Fruit fly (Drosophila melanogaster) whole organism, embryonic: Measurements from ENCODE around the gene Ran-like.

Experiments
- CG10209 ChIP-seq: fragments of 200-800 bp; sonication (Bioruptor generic); optimal IDR thresholded peaks from 3 replicates; lab custom pipeline; 2017; ENCODE audit warnings: missing biosample characterization, mild to moderate bottlenecking, missing genetic modification characterization, missing genetic modification reagents
- CG10431 ChIP-seq: fragments of 200-800 bp; sonication (Bioruptor generic); optimal IDR thresholded peaks from 3 replicates; lab custom pipeline; 2018; ENCODE audit warnings: missing biosample characterization, mild to moderate bottlenecking, missing genetic modification characterization
- CG11398 ChIP-seq: fragments of 200-800 bp; sonication (Bioruptor generic); optimal IDR thresholded peaks from 2 replicates; lab custom pipeline; 2016; ENCODE audit warnings: missing biosample characterization, missing genetic modification characterization
- CG12104 ChIP-seq: fragments of 200-800 bp; sonication (Bioruptor generic); optimal IDR thresholded peaks from 3 replicates; lab custom pipeline; 2016; ENCODE audit warnings: missing biosample characterization, missing genetic modification characterization
- CG12659 ChIP-seq: fragments of 200-800 bp; sonication (Bioruptor generic); optimal IDR thresholded peaks from 3 replicates; lab custom pipeline; 2017; ENCODE audit warnings: mild to moderate bottlenecking, missing biosample characterization, missing genetic modification reagents, missing genetic modification characterization
- CG13424 ChIP-seq: fragments of 200-800 bp; sonication (Bioruptor generic); optimal IDR thresholded peaks from 2 replicates; lab custom pipeline; 2019; ENCODE audit warnings: missing biosample characterization, mild to moderate bottlenecking, missing genetic modification characterization, moderate library complexity
- CG13894 ChIP-seq: fragments of 200-800 bp; sonication (Bioruptor generic); optimal IDR thresholded peaks from 3 replicates; lab custom pipeline; 2018; ENCODE audit warnings: missing biosample characterization, mild to moderate bottlenecking, missing genetic modification characterization, moderate library complexity
- CG15514 ChIP-seq: fragments of 200-800 bp; sonication (Bioruptor generic); optimal IDR thresholded peaks from 3 replicates; lab custom pipeline; 2017; ENCODE audit warnings: missing biosample characterization, missing genetic modification characterization, mild to moderate bottlenecking, moderate library complexity, missing genetic modification reagents
- CG15601 ChIP-seq: fragments of 200-800 bp; sonication (Bioruptor generic); optimal IDR thresholded peaks from 3 replicates; lab custom pipeline; 2019; ENCODE audit warnings: missing biosample characterization, mild to moderate bottlenecking, missing genetic modification characterization, moderate library complexity
- CG1603 ChIP-seq: fragments of 200-800 bp; sonication (Bioruptor generic); optimal IDR thresholded peaks from 2 replicates; lab custom pipeline; 2019; ENCODE audit warnings: missing biosample characterization, mild to moderate bottlenecking, missing genetic modification characterization, moderate library complexity
- CG17361 ChIP-seq: fragments of 200-800 bp; sonication (Bioruptor generic); IDR thresholded peaks from 3 replicates; pipeline ENCODE4 v1.3.6; 2022; ENCODE audit warnings: missing biosample characterization, missing genetic modification characterization
- CG2199 ChIP-seq: fragments of 200-800 bp; sonication (Bioruptor generic); IDR thresholded peaks from 3 replicates; pipeline ENCODE4 v1.3.6; 2022; ENCODE audit warnings: missing biosample characterization, missing genetic modification characterization
- CG31441 ChIP-seq: fragments of 200-800 bp; sonication (Bioruptor generic); IDR thresholded peaks from 2 replicates; pipeline ENCODE4 v1.3.6; 2022; ENCODE audit warnings: missing biosample characterization, missing genetic modification characterization
- CG34376 ChIP-seq: fragments of 200-800 bp; sonication (Bioruptor generic); optimal IDR thresholded peaks from 2 replicates; lab custom pipeline; 2018; ENCODE audit warnings: missing biosample characterization, mild to moderate bottlenecking, missing genetic modification characterization
- CG4404 ChIP-seq: fragments of 200-800 bp; sonication (Bioruptor generic); IDR thresholded peaks from 2 replicates; pipeline ENCODE4 v1.3.6; 2022; ENCODE audit warnings: missing biosample characterization, missing genetic modification characterization
- CG4854 ChIP-seq: fragments of 200-800 bp; sonication (Bioruptor generic); optimal IDR thresholded peaks from 2 replicates; lab custom pipeline; 2016; ENCODE audit warnings: missing biosample characterization, missing genetic modification characterization, inconsistent platforms
- CG8290 ChIP-seq, 3 experiments: fragments of 200-800 bp; sonication (Bioruptor generic); optimal IDR thresholded peaks; 2 replicates each; lab custom pipeline; 2016 to 2019; ENCODE audit warnings: missing biosample characterization in 3 of 3, missing genetic modification characterization in 3 of 3, mild to moderate bottlenecking in 2 of 3, moderate library complexity in 1 of 3
- CG8924 ChIP-seq: fragments of 200-800 bp; optimal IDR thresholded peaks from 3 replicates; lab custom pipeline; 2019; ENCODE audit warnings: missing biosample characterization, mild to moderate bottlenecking, missing genetic modification characterization, moderate library complexity
- CG9727 ChIP-seq: fragments of 200-800 bp; sonication (Bioruptor generic); optimal IDR thresholded peaks from 3 replicates; lab custom pipeline; 2017; ENCODE audit warnings: missing biosample characterization, mild to moderate bottlenecking, missing genetic modification characterization
- Elba2 ChIP-seq: fragments of 200-800 bp; sonication (Bioruptor generic); optimal IDR thresholded peaks from 3 replicates; lab custom pipeline; 2016; ENCODE audit warnings: missing biosample characterization, missing genetic modification characterization
- HmgD ChIP-seq: fragments of 200-800 bp; sonication (Bioruptor generic); optimal IDR thresholded peaks from 3 replicates; lab custom pipeline; 2016; ENCODE audit warnings: missing biosample characterization, missing genetic modification characterization
- Med ChIP-seq: fragments of 200-800 bp; sonication (Bioruptor generic); peaks from one replicate; lab custom pipeline; 2016; ENCODE audit warnings: missing biosample characterization, missing genetic modification characterization, mild to moderate bottlenecking, inconsistent platforms, moderate library complexity
- Myb ChIP-seq: fragments of 200-800 bp; sonication (Bioruptor generic); optimal IDR thresholded peaks from 2 replicates; lab custom pipeline; 2016; ENCODE audit warnings: missing biosample characterization, missing genetic modification characterization
- Neu2 ChIP-seq: fragments of 200-800 bp; sonication (Bioruptor generic); optimal IDR thresholded peaks from 3 replicates; lab custom pipeline; 2016; ENCODE audit warnings: missing biosample characterization, missing genetic modification characterization, borderline replicate concordance
- Opbp ChIP-seq: fragments of 200-800 bp; sonication (Bioruptor generic); IDR thresholded peaks from 3 replicates; pipeline ENCODE4 v1.3.6; 2022; ENCODE audit warnings: missing biosample characterization, missing genetic modification characterization; ENCODE audit not compliant: partially characterized antibody
- Optix ChIP-seq: fragments of 200-800 bp; sonication (Bioruptor generic); IDR thresholded peaks from 3 replicates; pipeline ENCODE4 v1.3.6; 2022; ENCODE audit warnings: missing biosample characterization, missing genetic modification characterization
- Ravus ChIP-seq: fragments of 200-800 bp; sonication (Bioruptor generic); IDR thresholded peaks from 2 replicates; pipeline ENCODE4 v1.3.6; 2022; ENCODE audit warnings: missing biosample characterization, missing genetic modification characterization
- Six4 ChIP-seq: fragments of 200-800 bp; sonication (Bioruptor generic); optimal IDR thresholded peaks from 2 replicates; lab custom pipeline; 2016; ENCODE audit warnings: missing biosample characterization, missing genetic modification characterization
- Stat92E ChIP-seq, 3 experiments: fragments of >200 bp in 2 of 3; fragments of 200-800 bp in 1 of 3; sonication (Bioruptor generic) in 1 of 3; optimal IDR thresholded peaks; 2 replicates each; lab custom pipeline; 2017 to 2019; ENCODE audit warnings: missing biosample characterization in 3 of 3, missing genetic modification characterization in 3 of 3, mild to moderate bottlenecking in 1 of 3, moderate library complexity in 1 of 3
- al ChIP-seq: fragments of 200-800 bp; sonication (Bioruptor generic); IDR thresholded peaks from 2 replicates; pipeline ENCODE4 v1.3.6; 2022; ENCODE audit warnings: missing biosample characterization, missing genetic modification characterization
- az2 ChIP-seq: fragments of 200-800 bp; sonication (Bioruptor generic); optimal IDR thresholded peaks from 3 replicates; lab custom pipeline; 2016; ENCODE audit warnings: missing biosample characterization, missing genetic modification characterization
- bowl ChIP-seq: fragments of 200-800 bp; sonication (Bioruptor generic); IDR thresholded peaks from 2 replicates; pipeline ENCODE4 v1.3.6; 2022; ENCODE audit warnings: missing biosample characterization, missing genetic modification characterization
- cas ChIP-seq: fragments of 200-800 bp; sonication (Bioruptor generic); IDR thresholded peaks from 2 replicates; pipeline ENCODE4 v1.3.6; 2022; ENCODE audit warnings: missing biosample characterization, missing genetic modification characterization
- emc ChIP-seq: fragments of 200-800 bp; sonication (Bioruptor generic); optimal IDR thresholded peaks from 2 replicates; lab custom pipeline; 2016; ENCODE audit warnings: missing biosample characterization, missing genetic modification characterization
- exex ChIP-seq: fragments of 200-800 bp; sonication (Bioruptor generic); optimal IDR thresholded peaks from 4 replicates; lab custom pipeline; 2018; ENCODE audit warnings: missing biosample characterization, mild to moderate bottlenecking, missing genetic modification characterization, moderate library complexity
- gro ChIP-seq: fragments of 200-800 bp; sonication (Bioruptor generic); optimal IDR thresholded peaks from 2 replicates; lab custom pipeline; 2016; ENCODE audit warnings: missing biosample characterization, missing genetic modification characterization
- hb ChIP-seq: fragments of 200-800 bp; sonication (Bioruptor generic); IDR thresholded peaks from 3 replicates; pipeline ENCODE4 v1.3.6; 2022; ENCODE audit warnings: missing biosample characterization, missing genetic modification characterization; ENCODE audit not compliant: partially characterized antibody
- inv ChIP-seq: fragments of 200-800 bp; sonication (Bioruptor generic); IDR thresholded peaks from 2 replicates; pipeline ENCODE4 v1.3.6; 2022; ENCODE audit warnings: missing biosample characterization, missing genetic modification characterization; ENCODE audit not compliant: partially characterized antibody
- luna ChIP-seq: fragments of 200-800 bp; sonication (Bioruptor generic); optimal IDR thresholded peaks from 2 replicates; lab custom pipeline; 2016; ENCODE audit warnings: missing biosample characterization, missing genetic modification characterization
- p53 ChIP-seq: fragments of 200-800 bp; sonication (Bioruptor generic); optimal IDR thresholded peaks from 2 replicates; lab custom pipeline; 2016; ENCODE audit warnings: missing biosample characterization, missing genetic modification characterization
- pfk ChIP-seq: fragments of 200-800 bp; sonication (Bioruptor generic); optimal IDR thresholded peaks from 2 replicates; lab custom pipeline; 2018; ENCODE audit warnings: missing biosample characterization, mild to moderate bottlenecking, missing genetic modification characterization, moderate library complexity
- prd ChIP-seq, 3 experiments: fragments of >200 bp in 2 of 3; fragments of 200-800 bp in 1 of 3; sonication (Bioruptor generic) in 1 of 3; optimal IDR thresholded peaks in 2 of 3; IDR thresholded peaks in 1 of 3; 2 replicates in 2 of 3; 3 replicates in 1 of 3; pipeline versions ENCODE4 v1.3.6 to Lab custom; 2017 to 2022; ENCODE audit warnings: missing biosample characterization in 1 of 3, missing genetic modification characterization in 1 of 3
- pzg ChIP-seq: fragments of 200-800 bp; sonication (Bioruptor generic); optimal IDR thresholded peaks from 3 replicates; lab custom pipeline; 2018; ENCODE audit warnings: missing biosample characterization, mild to moderate bottlenecking, missing genetic modification characterization, moderate library complexity
- salm ChIP-seq: fragments of 200-800 bp; sonication (Bioruptor generic); optimal IDR thresholded peaks from 2 replicates; lab custom pipeline; 2018; ENCODE audit warnings: missing biosample characterization, mild to moderate bottlenecking, missing genetic modification characterization
- sob ChIP-seq: fragments of 200-800 bp; sonication (Bioruptor generic); IDR thresholded peaks from 2 replicates; pipeline ENCODE4 v1.3.6; 2022; ENCODE audit warnings: missing biosample characterization, missing genetic modification characterization
- stc ChIP-seq: fragments of 200-800 bp; sonication (Bioruptor generic); IDR thresholded peaks from 2 replicates; pipeline ENCODE4 v1.3.6; 2022; ENCODE audit warnings: missing biosample characterization, missing genetic modification characterization
- sug ChIP-seq: fragments of 200-800 bp; optimal IDR thresholded peaks from 2 replicates; lab custom pipeline; 2019; ENCODE audit warnings: missing biosample characterization, mild to moderate bottlenecking, missing genetic modification characterization, moderate library complexity
- tin ChIP-seq: fragments of 200-800 bp; sonication (Bioruptor generic); optimal IDR thresholded peaks from 3 replicates; lab custom pipeline; 2016; ENCODE audit warnings: missing biosample characterization, missing genetic modification characterization
- tll ChIP-seq, 2 experiments: fragments of 200-800 bp in 1 of 2; fragments of >200 bp in 1 of 2; sonication (Bioruptor generic) in 1 of 2; optimal IDR thresholded peaks; 2 replicates each; lab custom pipeline; 2017 to 2019; ENCODE audit warnings: missing biosample characterization in 2 of 2, missing genetic modification characterization in 2 of 2, mild to moderate bottlenecking in 1 of 2, moderate library complexity in 1 of 2
- usp ChIP-seq: fragments of >200 bp; optimal IDR thresholded peaks from 2 replicates; lab custom pipeline; 2017; ENCODE audit warnings: missing biosample characterization, missing genetic modification characterization

Gene Ran-like

dm6 chr3L:15518344-15518743, 33.1 kb upstream of the Ran-like start (continued):
- no peak for TF ChIP-seq CG13894 (tag; lab: Kevin White, UChicago)
- no peak for TF ChIP-seq Stat92E (GFP tag; optimal IDR thresholded peaks at IDR 0.05; lab: Kevin White, UChicago)
- TF ChIP-seq CG8290 (GFP tag; optimal IDR thresholded peaks at IDR 0.05; lab: Kevin White, UChicago), result no peak
- peak in 1 of 2 experiments; percentile 17 for TF ChIP-seq CG8290 (tag; optimal IDR thresholded peaks at IDR 0.05; lab: Kevin White, UChicago)
- peak; percentile 3 for TF ChIP-seq sug (tag; lab: Kevin White, UChicago)
- no peak for TF ChIP-seq az2 (GFP tag; lab: Kevin White, UChicago)
- TF ChIP-seq salm, result no peak
- TF ChIP-seq CG15514 (GFP tag; lab: Kevin White, UChicago), result no peak
- TF ChIP-seq luna (GFP tag; lab: Kevin White, UChicago), result no peak
- TF ChIP-seq p53 (GFP tag; lab: Kevin White, UChicago), result no peak
- TF ChIP-seq CG15601 (tag; lab: Kevin White, UChicago), result peak; percentile 32
- no peak for TF ChIP-seq CG11398 (GFP tag; lab: Kevin White, UChicago)
- no peak for TF ChIP-seq HmgD (GFP tag; lab: Kevin White, UChicago)
- TF ChIP-seq CG13424 (tag; lab: Kevin White, UChicago), result no peak
- no peak for TF ChIP-seq tin
- TF ChIP-seq Neu2 (GFP tag; lab: Kevin White, UChicago), result no peak
- no peak for TF ChIP-seq CG4854 (GFP tag; lab: Kevin White, UChicago)
- TF ChIP-seq gro (GFP tag; lab: Kevin White, UChicago), result no peak
- no peak for TF ChIP-seq Opbp (GFP tag; lab: Robert Waterston, UW)
- 0 out of 3 replicates have a peak, but pooled peaks have one; percentile 56 for TF ChIP-seq CG2199 (GFP tag; lab: Robert Waterston, UW)
- TF ChIP-seq bowl, result no peak
- TF ChIP-seq emc (GFP tag; lab: Kevin White, UChicago), result no peak
- TF ChIP-seq CG31441, result no peak
- TF ChIP-seq CG34376, result peak; percentile 12
- no peak for TF ChIP-seq tll (GFP tag; optimal IDR thresholded peaks at IDR 0.05; lab: Kevin White, UChicago)
- no peak for TF ChIP-seq pzg
- TF ChIP-seq CG10209 (GFP tag; lab: Kevin White, UChicago), result no peak
- no peak for TF ChIP-seq cas (GFP tag; lab: Robert Waterston, UW)
- TF ChIP-seq CG9727 (GFP tag; lab: Kevin White, UChicago), result no peak
- TF ChIP-seq Elba2, result no peak
- no peak for TF ChIP-seq CG12659 (GFP tag; lab: Kevin White, UChicago)
- TF ChIP-seq CG1603 (tag; lab: Kevin White, UChicago), result no peak
- TF ChIP-seq Six4, result no peak
- no peak for TF ChIP-seq CG8924 (tag; lab: Kevin White, UChicago)
- TF ChIP-seq CG10431 (GFP tag; lab: Kevin White, UChicago), result no peak
- no peak for TF ChIP-seq Myb (GFP tag; lab: Kevin White, UChicago)
- TF ChIP-seq CG12104 (GFP tag; lab: Kevin White, UChicago), result no peak
- TF ChIP-seq pfk (GFP tag; lab: Kevin White, UChicago), result no peak
- no peak for TF ChIP-seq Ravus (GFP tag; lab: Robert Waterston, UW)
- TF ChIP-seq CG4404 (GFP tag; lab: Robert Waterston, UW), result no peak
- peak; percentile 29 for TF ChIP-seq Med
- no peak for TF ChIP-seq hb (GFP tag; lab: Robert Waterston, UW)
- TF ChIP-seq al (GFP tag; lab: Robert Waterston, UW), result no peak
- no peak for TF ChIP-seq inv
- TF ChIP-seq stc, result 0 out of 2 replicates have a peak, but pooled peaks have one; percentile 19
- TF ChIP-seq exex (tag; lab: Kevin White, UChicago), result peak; percentile 76
- no peak for TF ChIP-seq CG17361 (GFP tag; lab: Robert Waterston, UW)
- TF ChIP-seq usp (GFP tag; lab: Kevin White, UChicago), result no peak
- no peak for TF ChIP-seq sob (GFP tag; lab: Robert Waterston, UW)
- TF ChIP-seq prd (optimal IDR thresholded peaks at IDR 0.05; lab: Kevin White, UChicago), result no peak
- TF ChIP-seq prd (GFP tag; IDR thresholded peaks at IDR 0.05; lab: Robert Waterston, UW), result no peak
- no peak for TF ChIP-seq Optix (GFP tag; lab: Robert Waterston, UW)
